Worm (Caenorhabditis elegans) whole organism, early embryonic: Measurements from ENCODE around the gene C03G5.14.

Experiments used
- B0310.2 ChIP-seq: sonication (generic microtip); optimal IDR thresholded peaks from 2 replicates; lab custom pipeline; 2016; ENCODE audit warnings: mild to moderate bottlenecking, missing genetic modification characterization, missing compliant biosample characterization
- F13C5.2 ChIP-seq: sonication (generic microtip); optimal IDR thresholded peaks from 2 replicates; lab custom pipeline; 2017; ENCODE audit warnings: mild to moderate bottlenecking, missing genetic modification characterization, inconsistent platforms, missing compliant biosample characterization
- aly-1 ChIP-seq: sonication (generic microtip); optimal IDR thresholded peaks from 2 replicates; lab custom pipeline; 2016; ENCODE audit warnings: missing genetic modification characterization, missing compliant biosample characterization
- ama-1 ChIP-seq: fragments of 150-350 bp; optimal IDR thresholded peaks from 2 replicates; lab custom pipeline; 2014
- ceh-13 ChIP-seq: fragments of 200-800 bp; sonication (Bioruptor generic); optimal IDR thresholded peaks from 2 replicates; lab custom pipeline; 2018; ENCODE audit warnings: mild to moderate bottlenecking, missing genetic modification characterization, missing compliant biosample characterization
- ceh-36 ChIP-seq: sonication (generic microtip); optimal IDR thresholded peaks from 2 replicates; lab custom pipeline; 2016; ENCODE audit warnings: missing genetic modification characterization, inconsistent platforms, missing compliant biosample characterization
- ets-7 ChIP-seq: sonication (generic microtip); optimal IDR thresholded peaks from 2 replicates; lab custom pipeline; 2016; ENCODE audit warnings: missing genotype, missing genetic modification characterization, missing compliant biosample characterization
- flt-1 ChIP-seq: fragments of 200-800 bp; sonication (Bioruptor generic); IDR thresholded peaks from 2 replicates; pipeline ENCODE4 v1.3.6; 2022; ENCODE audit warnings: missing genetic modification characterization, missing compliant biosample characterization
- hmbx-1 ChIP-seq: sonication (generic microtip); optimal IDR thresholded peaks from 2 replicates; lab custom pipeline; 2016; ENCODE audit warnings: mild to moderate bottlenecking, missing genetic modification characterization, missing compliant biosample characterization
- hmg-4 ChIP-seq: fragments of 200-800 bp; sonication (Bioruptor generic); optimal IDR thresholded peaks from 2 replicates; lab custom pipeline; 2018; ENCODE audit warnings: mild to moderate bottlenecking, missing genetic modification characterization, missing compliant biosample characterization
- hnd-1 ChIP-seq: sonication (generic microtip); optimal IDR thresholded peaks from 2 replicates; lab custom pipeline; 2016; ENCODE audit warnings: missing genetic modification characterization, missing compliant biosample characterization
- pes-1 ChIP-seq: fragments of 200-800 bp; sonication (Bioruptor generic); IDR thresholded peaks from 2 replicates; pipeline ENCODE4 v1.3.6; 2022; ENCODE audit warnings: missing genetic modification reagents, missing genetic modification characterization, missing compliant biosample characterization
- scrt-1 ChIP-seq: fragments of 200-800 bp; sonication (Bioruptor generic); IDR thresholded peaks from 2 replicates; pipeline ENCODE4 v1.3.6; 2022; ENCODE audit warnings: missing genetic modification characterization, missing compliant biosample characterization
- sea-1 ChIP-seq: fragments of 200-800 bp; sonication (Bioruptor generic); conservative IDR thresholded peaks from 2 replicates; pipeline ENCODE4 v1.3.6; 2022; ENCODE audit warnings: missing genetic modification characterization, missing compliant biosample characterization
- tbx-11 ChIP-seq: fragments of 200-800 bp; sonication (Bioruptor generic); IDR thresholded peaks from 2 replicates; pipeline ENCODE4 v1.3.6; 2022; ENCODE audit warnings: missing genetic modification characterization, missing compliant biosample characterization
- tbx-37 ChIP-seq: fragments of 200-800 bp; sonication (Bioruptor generic); conservative IDR thresholded peaks from 2 replicates; pipeline ENCODE4 v1.3.6; 2022; ENCODE audit warnings: missing genetic modification reagents, missing genetic modification characterization, missing compliant biosample characterization
- tra-4 ChIP-seq: sonication (generic microtip); optimal IDR thresholded peaks from 2 replicates; lab custom pipeline; 2017; ENCODE audit warnings: missing genetic modification characterization, missing compliant biosample characterization

C03G5.14 gene

DNA sequence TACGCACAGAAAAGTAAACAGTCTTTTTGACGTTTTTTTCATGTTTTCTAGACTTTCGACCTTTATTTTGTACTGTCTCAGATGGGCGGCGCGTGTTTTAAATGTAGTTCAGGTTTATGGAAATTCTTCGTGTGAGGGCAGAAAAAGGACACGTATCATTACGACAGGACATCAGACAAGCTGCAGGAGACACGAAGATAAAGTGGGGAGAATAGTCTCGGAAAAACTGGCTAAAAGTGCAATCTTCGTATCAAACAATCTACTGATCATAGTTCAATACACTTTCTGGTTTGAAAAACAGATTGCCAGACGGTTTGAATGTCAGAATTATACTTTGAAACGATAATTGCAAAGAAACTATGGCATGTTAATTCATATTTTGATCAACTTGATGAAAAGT, 36.3 kb upstream of the C03G5.14 start:
- no peak for TF ChIP-seq ceh-13 (GFP tag; lab: Kevin White, UChicago)
- TF ChIP-seq pes-1 (GFP tag; lab: Robert Waterston, UW) = no peak
- no peak for TF ChIP-seq sea-1
- no peak for TF ChIP-seq tbx-37 (GFP tag; lab: Robert Waterston, UW)
- TF ChIP-seq F13C5.2 (tag; lab: Kevin White, UChicago) = no peak
- TF ChIP-seq B0310.2 (tag; lab: Kevin White, UChicago) = no peak
- no peak for TF ChIP-seq ets-7 (tag; lab: Kevin White, UChicago)
- TF ChIP-seq tra-4 (tag; lab: Kevin White, UChicago) = no peak
- no peak for TF ChIP-seq aly-1
- TF ChIP-seq hnd-1 (tag; lab: Kevin White, UChicago) = no peak
- TF ChIP-seq scrt-1 = no peak
- no peak for TF ChIP-seq flt-1 (GFP tag; lab: Robert Waterston, UW)
- TF ChIP-seq hmg-4 (GFP tag; lab: Kevin White, UChicago) = no peak
- no peak for TF ChIP-seq ama-1
- no peak for TF ChIP-seq ceh-36 (tag; lab: Kevin White, UChicago)
- no peak for TF ChIP-seq tbx-11 (GFP tag; lab: Robert Waterston, UW)
- no peak for TF ChIP-seq hmbx-1 (tag; lab: Kevin White, UChicago)

- TF ChIP-seq hmbx-1 (tag; lab: Kevin White, UChicago) (no peak), B0310.2 (tag; lab: Kevin White, UChicago) (no peak), ets-7 (tag; lab: Kevin White, UChicago) (no peak), tbx-11 (GFP tag; lab: Robert Waterston, UW) (no peak), aly-1 (no peak), ama-1 (no peak), hmg-4 (GFP tag; lab: Kevin White, UChicago) (no peak)
Observed at ce11 chrX:8489415-8489814, 32.3 kb upstream of the C03G5.14 start.

DNA sequence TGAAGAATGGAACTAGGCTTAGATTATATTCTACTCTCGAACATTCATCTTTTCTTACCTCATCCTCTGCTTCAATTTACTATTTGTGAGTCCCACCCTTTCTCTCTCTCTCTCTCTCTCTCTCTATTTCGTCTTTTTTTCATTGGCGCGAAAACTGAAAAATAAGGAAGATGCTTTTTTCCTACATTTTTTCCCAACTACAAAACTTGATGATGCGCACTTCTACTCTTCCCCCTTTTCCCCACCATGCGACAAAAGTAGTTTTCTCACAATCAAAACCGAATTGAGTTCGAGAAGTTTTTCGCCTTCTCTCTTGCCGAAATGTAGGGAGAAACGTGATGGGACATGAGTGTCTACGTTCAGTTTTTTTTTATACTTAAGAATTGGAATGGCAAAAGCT, 31.8 kb upstream of the C03G5.14 start:
- TF ChIP-seq hmg-4 (GFP tag; lab: Kevin White, UChicago) = no peak

DNA sequence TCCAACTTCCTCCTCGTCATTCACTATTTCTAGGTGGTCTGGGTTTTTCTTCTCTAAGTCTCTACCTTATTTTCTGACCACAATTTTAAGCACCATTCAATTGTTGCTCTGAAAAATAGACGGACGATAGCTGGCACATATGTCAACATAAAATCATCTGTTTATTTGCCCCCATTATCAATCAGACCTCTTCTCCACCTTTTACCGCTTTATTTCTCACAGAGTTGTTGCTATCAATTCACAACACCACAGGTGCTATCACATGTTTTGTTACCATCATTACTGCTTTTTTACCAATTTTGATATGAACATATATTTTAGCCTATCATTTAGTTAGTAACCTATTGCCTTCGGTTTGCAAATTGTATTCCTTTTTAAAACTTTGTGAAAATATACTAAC, 29.0 kb upstream of the C03G5.14 start:
- TF ChIP-seq ets-7 (tag; lab: Kevin White, UChicago) (no peak), hmg-4 (GFP tag; lab: Kevin White, UChicago) (no peak), sea-1 (no peak), scrt-1 (no peak), hmbx-1 (tag; lab: Kevin White, UChicago) (no peak), ama-1 (no peak), aly-1 (no peak)

DNA sequence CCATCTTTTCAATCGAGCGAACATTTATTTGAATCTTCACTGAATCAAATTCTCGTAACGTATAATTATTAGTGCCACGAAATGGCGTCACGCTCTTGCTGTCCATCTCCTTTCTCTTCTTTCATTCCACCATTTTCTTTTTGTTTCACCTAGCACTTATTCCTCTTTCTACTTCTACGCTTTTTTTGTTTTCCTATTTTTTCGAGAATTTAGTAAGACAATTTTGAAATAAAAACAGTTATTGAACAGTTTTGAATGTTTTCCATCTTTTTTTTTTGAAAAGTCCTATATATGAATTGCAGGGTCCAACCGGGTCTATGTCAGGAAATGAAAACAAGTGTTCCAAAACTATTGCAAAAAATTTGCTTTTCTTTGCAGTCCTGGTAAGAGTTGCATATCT, 26.7 kb upstream of the C03G5.14 start, which contains the start of gene T01B10.5:
Gene T01B10.5, plus strand, starts transcription at position 301 of the 400 bp plus-strand sequence.
- TF ChIP-seq flt-1 (GFP tag; lab: Robert Waterston, UW) = no peak
- no peak for TF ChIP-seq hmg-4 (GFP tag; lab: Kevin White, UChicago)
- no peak for TF ChIP-seq sea-1
- TF ChIP-seq ceh-36 (tag; lab: Kevin White, UChicago) = no peak
- TF ChIP-seq ets-7 (tag; lab: Kevin White, UChicago) = no peak

DNA sequence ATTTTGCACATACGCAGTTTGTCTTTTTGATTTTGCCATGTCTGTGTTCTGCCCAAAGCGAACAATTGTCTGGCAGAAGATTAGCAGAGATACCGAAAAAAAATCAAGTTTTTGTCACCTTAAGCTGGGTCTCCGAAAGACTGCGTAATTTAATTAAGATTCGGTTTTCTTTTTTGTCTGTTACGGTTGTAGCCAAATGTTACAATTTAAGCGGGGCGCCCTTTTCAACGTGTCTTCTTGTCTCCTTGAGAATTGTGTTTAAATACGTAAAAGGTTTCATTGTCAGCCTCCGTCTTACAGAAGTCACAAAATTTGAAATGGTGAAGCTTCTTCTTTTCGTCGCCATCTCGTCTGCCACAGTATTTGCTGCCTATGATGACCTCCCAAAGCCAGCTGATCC, 22.0 kb upstream of the C03G5.14 start, which contains the start of gene grd-14:
Gene grd-14, plus strand, starts transcription at position 301 of the 400 bp plus-strand sequence.
- no peak for TF ChIP-seq F13C5.2 (tag; lab: Kevin White, UChicago)
- no peak for TF ChIP-seq ceh-36 (tag; lab: Kevin White, UChicago)
- no peak for TF ChIP-seq pes-1 (GFP tag; lab: Robert Waterston, UW)
- TF ChIP-seq hmbx-1 (tag; lab: Kevin White, UChicago) = no peak

DNA sequence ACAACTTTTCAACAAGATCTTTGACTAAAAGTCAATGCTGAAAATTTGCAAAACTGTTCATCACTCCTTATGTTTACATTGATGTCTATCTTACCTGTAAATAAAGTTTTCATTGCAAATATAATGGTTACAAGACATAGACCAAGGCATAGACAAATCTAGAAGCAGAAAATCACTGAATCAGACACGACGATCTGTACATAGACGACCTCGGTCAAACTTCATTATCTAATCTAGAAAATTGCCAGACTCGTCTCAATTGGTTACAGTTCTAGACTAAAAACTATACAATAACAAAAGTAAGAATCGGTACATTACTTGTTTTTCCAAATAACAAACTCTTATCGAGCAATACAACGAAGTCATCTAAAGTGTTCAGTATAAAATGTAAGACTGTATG, 20.8 kb upstream of the C03G5.14 start, which contains the start of gene grd-4:
Gene grd-4, plus strand, starts transcription at position 301 of the 400 bp plus-strand sequence.
- TF ChIP-seq ceh-36 (tag; lab: Kevin White, UChicago) (no peak), F13C5.2 (tag; lab: Kevin White, UChicago) (no peak)

DNA sequence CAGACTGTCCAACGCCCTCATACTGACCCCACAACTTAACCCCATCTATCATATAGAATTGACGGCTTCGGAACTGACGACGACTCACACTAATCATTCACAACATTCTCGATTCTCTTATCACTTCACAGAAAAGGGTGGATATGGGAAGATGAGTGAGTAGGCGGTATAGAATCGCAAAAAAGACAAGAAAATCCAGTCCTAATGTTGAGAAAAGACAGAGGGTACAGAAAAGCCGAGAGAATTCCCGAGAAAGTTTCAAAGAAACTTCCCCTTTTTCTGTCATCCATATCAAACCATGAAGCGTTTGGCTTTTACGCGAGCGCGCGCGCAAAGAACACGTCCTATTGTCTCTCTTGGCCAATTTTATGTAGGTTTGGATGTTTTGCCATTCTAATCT, 17.5 kb upstream of the C03G5.14 start:
- TF ChIP-seq tbx-37 (GFP tag; lab: Robert Waterston, UW) (no peak), hmg-4 (GFP tag; lab: Kevin White, UChicago) (no peak)

DNA sequence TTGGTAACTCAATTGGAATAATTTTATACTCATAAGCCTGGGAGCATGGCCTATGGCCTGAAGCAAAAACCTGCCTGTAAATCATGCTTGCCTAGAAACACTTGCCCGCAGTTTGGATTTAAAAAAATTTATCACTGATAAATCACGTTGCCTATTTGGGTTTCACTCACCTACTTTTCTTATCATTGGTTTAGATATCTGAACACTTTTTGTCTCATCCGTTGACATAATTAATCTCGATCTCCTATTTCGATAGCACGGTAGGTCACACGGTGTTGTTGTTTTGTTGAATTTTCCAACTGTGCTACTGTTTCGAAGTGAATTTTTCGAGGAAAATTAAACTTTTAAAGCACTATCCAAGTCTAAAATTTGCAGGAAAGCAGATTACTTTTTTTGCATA, 14.7 kb upstream of the C03G5.14 start:
- TF ChIP-seq flt-1 (GFP tag; lab: Robert Waterston, UW) (no peak), ceh-36 (tag; lab: Kevin White, UChicago) (no peak), tbx-37 (GFP tag; lab: Robert Waterston, UW) (no peak), ama-1 (no peak), aly-1 (no peak), B0310.2 (tag; lab: Kevin White, UChicago) (no peak), hmbx-1 (tag; lab: Kevin White, UChicago) (no peak), hnd-1 (tag; lab: Kevin White, UChicago) (no peak)

DNA sequence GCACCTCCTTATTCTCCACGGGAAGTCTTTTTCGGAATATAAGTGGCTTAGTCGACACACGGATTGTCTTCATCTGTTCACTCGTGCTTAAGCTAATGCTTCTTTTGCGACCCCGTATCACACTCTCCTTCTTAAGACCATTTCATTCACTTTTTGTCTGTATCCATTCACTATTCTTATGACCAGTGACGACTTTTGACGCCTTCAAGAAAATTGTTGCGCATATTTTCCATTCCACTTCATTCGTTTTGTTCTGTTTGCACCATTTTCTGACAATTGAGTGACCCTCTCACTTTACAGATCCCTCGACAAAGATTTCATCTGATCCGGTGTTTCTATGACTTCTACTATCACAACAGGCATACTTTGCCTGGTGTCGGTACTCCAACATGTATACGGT, 14.1 kb upstream of the C03G5.14 start, which contains the start of gene H03E18.1:
Gene H03E18.1, plus strand, starts transcription at position 301 of the 400 bp plus-strand sequence.
- no peak for TF ChIP-seq ets-7 (tag; lab: Kevin White, UChicago)
- TF ChIP-seq hnd-1 (tag; lab: Kevin White, UChicago) = no peak
- no peak for TF ChIP-seq B0310.2 (tag; lab: Kevin White, UChicago)
- no peak for TF ChIP-seq scrt-1
- no peak for TF ChIP-seq aly-1
- TF ChIP-seq tbx-11 (GFP tag; lab: Robert Waterston, UW) = no peak
- TF ChIP-seq tra-4 (tag; lab: Kevin White, UChicago) = no peak
- TF ChIP-seq hmbx-1 (tag; lab: Kevin White, UChicago) = no peak
- TF ChIP-seq ceh-13 (GFP tag; lab: Kevin White, UChicago) = no peak
- no peak for TF ChIP-seq ceh-36 (tag; lab: Kevin White, UChicago)
- TF ChIP-seq F13C5.2 (tag; lab: Kevin White, UChicago) = no peak
- TF ChIP-seq hmg-4 (GFP tag; lab: Kevin White, UChicago) = no peak
- TF ChIP-seq sea-1 = no peak
- TF ChIP-seq tbx-37 (GFP tag; lab: Robert Waterston, UW) = no peak
- no peak for TF ChIP-seq pes-1 (GFP tag; lab: Robert Waterston, UW)
- TF ChIP-seq flt-1 (GFP tag; lab: Robert Waterston, UW) = no peak
